Worm (Caenorhabditis elegans): ENCODE measurements around the gene ttbk-2.1.

ce11 chrIV:5216349-5216748, 42.1 kb upstream of the ttbk-2.1 start:
- TF ChIP-seq nhr-12 (tag; optimal IDR thresholded peaks at IDR 0.05) (no peak), unc-62 (GFP tag; optimal IDR thresholded peaks at IDR 0.05) (no peak), lin-15B (tag; optimal IDR thresholded peaks at IDR 0.05) (no peak), nhr-11 (tag; optimal IDR thresholded peaks at IDR 0.05) (no peak), fos-1 (tag; optimal IDR thresholded peaks at IDR 0.05) (no peak), skn-1 (tag; optimal IDR thresholded peaks at IDR 0.05) (no peak), unc-39 (tag; optimal IDR thresholded peaks at IDR 0.05) (no peak)

All from whole organism, L3 larva.